Worm (Caenorhabditis elegans): ENCODE measurements around the gene twk-6.

ce11 chrIII:4766842-4767241 lies 24.1 kb downstream of the twk-6 start:
- TF ChIP-seq unc-39 (tag; optimal IDR thresholded peaks at IDR 0.05) (no peak), snpc-4 (tag; optimal IDR thresholded peaks at IDR 0.05) (no peak), unc-62 (GFP tag; optimal IDR thresholded peaks at IDR 0.05) (no peak), ceh-83 (GFP tag; optimal IDR thresholded peaks at IDR 0.05) (no peak), blmp-1 (tag; optimal IDR thresholded peaks at IDR 0.05) (no peak), hlh-1 (tag; optimal IDR thresholded peaks at IDR 0.05) (no peak), elt-3 (tag; optimal IDR thresholded peaks at IDR 0.05) (no peak)
